Fruit fly (Drosophila melanogaster) S2 (cell line): ENCODE results near the gene Pgls.

ENCODE experiments used
- CG8478 ChIP-seq: fragments of >200 bp; optimal IDR thresholded peaks from 2 replicates; lab custom pipeline; 2018
- CTCF ChIP-seq, 2 experiments: fragments of >200 bp; optimal IDR thresholded peaks; 2 replicates each; lab custom pipeline; 2018

DNA sequence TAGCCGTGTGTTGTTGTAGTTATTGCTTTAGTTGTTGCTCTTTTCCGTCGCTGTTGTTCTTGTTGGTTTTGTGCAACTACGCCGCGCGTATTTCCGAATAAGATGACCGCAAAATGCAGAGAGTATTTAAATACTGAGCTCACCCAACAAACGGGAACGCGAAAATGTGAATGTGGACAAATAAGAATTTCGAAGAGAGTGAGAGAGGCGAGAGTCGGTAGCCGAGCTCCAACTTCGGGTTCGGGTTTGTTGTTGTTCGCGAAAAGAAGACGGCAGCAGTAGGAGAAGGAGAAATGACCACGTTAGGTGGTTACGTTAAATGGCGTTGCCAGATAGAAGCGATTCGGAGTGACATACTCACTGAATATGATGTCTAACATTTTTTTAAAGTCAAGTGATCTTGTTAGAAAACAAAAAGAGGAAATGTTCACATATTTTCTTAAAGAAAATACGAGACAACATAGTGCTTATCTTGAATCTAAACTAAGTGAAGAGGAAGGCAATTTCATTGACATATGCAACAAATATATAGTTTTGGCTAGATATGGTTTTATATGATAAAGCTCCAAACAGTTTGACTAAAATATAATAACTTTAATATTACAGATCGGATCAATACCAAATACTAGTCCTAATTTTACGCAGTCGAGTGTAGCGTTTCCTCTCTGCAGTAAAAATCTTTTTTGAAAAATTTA lies 40.4 kb upstream of the Pgls start:
- TF ChIP-seq CTCF (optimal IDR thresholded peaks at IDR 0.05; lab: Kevin White, UChicago): no peak
- no peak for TF ChIP-seq CG8478 (lab: Kevin White, UChicago)
